Fruit fly (Drosophila melanogaster) whole organism, prepupa: ENCODE measurements around the gene CaBP1.

ENCODE experiments used
- CG10669 ChIP-seq: fragments of 200-800 bp; sonication (Bioruptor generic); optimal IDR thresholded peaks from 3 replicates; lab custom pipeline; 2018; ENCODE audit warnings: missing biosample characterization, mild to moderate bottlenecking, missing genetic modification characterization, moderate library complexity
- CG11762 ChIP-seq: fragments of 200-800 bp; sonication (Bioruptor generic); optimal IDR thresholded peaks from 3 replicates; lab custom pipeline; 2016; ENCODE audit warnings: missing biosample characterization, missing genetic modification characterization; ENCODE audit not compliant: insufficient read depth
- CG16779 ChIP-seq: fragments of 200-800 bp; sonication (Bioruptor generic); optimal IDR thresholded peaks from 3 replicates; lab custom pipeline; 2017; ENCODE audit warnings: missing biosample characterization, mild to moderate bottlenecking, missing genetic modification characterization
- CG6276 ChIP-seq: fragments of 200-800 bp; sonication (Bioruptor generic); optimal IDR thresholded peaks from 2 replicates; lab custom pipeline; 2017; ENCODE audit warnings: missing biosample characterization, mild to moderate bottlenecking, missing genetic modification characterization
- CG6808 ChIP-seq: fragments of 200-800 bp; sonication (Bioruptor generic); optimal IDR thresholded peaks from 3 replicates; lab custom pipeline; 2017; ENCODE audit warnings: missing biosample characterization, missing genetic modification characterization, mild to moderate bottlenecking, moderate library complexity, missing genetic modification reagents
- CG7368 ChIP-seq: fragments of 200-800 bp; sonication (Bioruptor generic); optimal IDR thresholded peaks from 3 replicates; lab custom pipeline; 2016; ENCODE audit warnings: missing biosample characterization, missing genetic modification characterization
- Eip93F ChIP-seq: fragments of 200-800 bp; sonication (Bioruptor generic); optimal IDR thresholded peaks from 2 replicates; lab custom pipeline; 2016; ENCODE audit warnings: missing biosample characterization, mild to moderate bottlenecking, missing genetic modification characterization
- Ets96B ChIP-seq: fragments of 200-800 bp; optimal IDR thresholded peaks from 2 replicates; lab custom pipeline; 2019; ENCODE audit warnings: missing biosample characterization, mild to moderate bottlenecking, missing genetic modification characterization, moderate library complexity
- Gug ChIP-seq: fragments of 200-800 bp; sonication (Bioruptor generic); IDR thresholded peaks from 2 replicates; pipeline ENCODE4 v1.3.6; 2022; ENCODE audit warnings: missing biosample characterization, missing genetic modification characterization
- OdsH ChIP-seq: fragments of 200-800 bp; sonication (Bioruptor generic); optimal IDR thresholded peaks from 3 replicates; lab custom pipeline; 2016; ENCODE audit warnings: missing biosample characterization, missing genetic modification characterization
- Sox102F ChIP-seq: fragments of 200-800 bp; sonication (Bioruptor generic); optimal IDR thresholded peaks from 2 replicates; lab custom pipeline; 2016; ENCODE audit warnings: missing biosample characterization, mild to moderate bottlenecking, missing genetic modification characterization
- Sox15 ChIP-seq: fragments of 200-800 bp; sonication (Bioruptor generic); optimal IDR thresholded peaks from 3 replicates; lab custom pipeline; 2016; ENCODE audit warnings: missing biosample characterization, missing genetic modification characterization
- achi ChIP-seq: fragments of 200-800 bp; sonication (Bioruptor generic); optimal IDR thresholded peaks from 3 replicates; lab custom pipeline; 2016; ENCODE audit warnings: missing biosample characterization, missing genetic modification characterization
- spab ChIP-seq: fragments of 200-800 bp; sonication (Bioruptor generic); optimal IDR thresholded peaks from 2 replicates; lab custom pipeline; 2017; ENCODE audit warnings: missing biosample characterization, mild to moderate bottlenecking, missing genetic modification characterization, missing genetic modification reagents

DNA sequence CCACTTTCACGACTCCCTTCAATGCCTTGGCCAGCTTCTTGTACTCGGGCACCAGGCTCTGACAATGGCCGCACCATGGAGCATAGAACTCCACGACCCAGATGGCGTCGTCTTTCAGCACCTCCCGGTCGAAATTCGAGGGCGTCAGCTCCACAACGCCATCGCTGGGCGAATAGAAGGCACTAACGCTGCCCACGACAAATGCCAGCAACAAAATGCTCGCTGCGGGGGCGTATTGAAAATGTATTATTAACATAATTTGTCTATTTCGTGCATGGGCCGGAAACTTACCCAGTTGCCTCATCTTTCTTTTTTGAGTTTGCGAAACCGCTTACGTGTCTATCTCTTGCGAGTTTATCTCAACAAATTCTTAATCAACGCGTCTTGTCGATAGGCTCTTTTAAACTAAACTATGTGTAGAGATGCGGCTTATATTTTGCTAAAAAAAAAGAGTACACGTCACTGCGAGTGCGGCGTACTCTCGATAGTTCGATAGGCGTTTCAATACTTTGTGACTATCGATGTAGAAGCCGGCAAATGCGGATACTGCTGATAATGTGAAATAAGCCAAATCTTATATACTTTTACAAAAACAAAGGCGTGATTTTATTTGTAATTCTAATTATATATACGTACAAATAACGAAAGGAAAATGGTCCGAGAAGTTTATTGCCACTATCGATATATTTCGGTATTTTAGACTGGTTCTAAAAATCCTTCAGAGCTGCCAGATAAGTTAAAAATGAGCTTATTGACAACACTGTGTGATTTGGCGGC, at the start of gene CaBP1:
- TF ChIP-seq Ets96B (tag; lab: Kevin White, UChicago) (no peak), CG7368 (GFP tag; lab: Kevin White, UChicago) (no peak), achi (GFP tag; lab: Kevin White, UChicago) (no peak), CG6276 (GFP tag; lab: Kevin White, UChicago) (no peak), Gug (GFP tag; lab: Robert Waterston, UW) (no peak), spab (GFP tag; lab: Kevin White, UChicago) (no peak), CG6808 (no peak), OdsH (GFP tag; lab: Kevin White, UChicago) (no peak), Sox102F (no peak), CG10669 (GFP tag; lab: Kevin White, UChicago) (no peak), CG11762 (no peak), CG16779 (tag; lab: Kevin White, UChicago) (no peak), Sox15 (GFP tag; lab: Kevin White, UChicago) (no peak), Eip93F (GFP tag; lab: Kevin White, UChicago) (no peak)
